Worm (Caenorhabditis elegans) whole organism, young adult: Measurements from ENCODE around the gene srx-26.

Experiments
- B0035.1 ChIP-seq: sonication (generic microtip); optimal IDR thresholded peaks from 2 replicates; lab custom pipeline; 2016; ENCODE audit warnings: missing genetic modification characterization, mild to moderate bottlenecking, missing compliant biosample characterization, missing genotype, missing genetic modification reagents
- C17E4.6 ChIP-seq: fragments of 200-800 bp; sonication (Bioruptor generic); IDR thresholded peaks from 2 replicates; pipeline ENCODE4 v1.3.6; 2022; ENCODE audit warnings: missing genetic modification reagents, missing genetic modification characterization, missing compliant biosample characterization
- F55B11.4 ChIP-seq: sonication (generic microtip); optimal IDR thresholded peaks from 2 replicates; lab custom pipeline; 2016; ENCODE audit warnings: missing compliant biosample characterization, missing genetic modification characterization, borderline replicate concordance; ENCODE audit not compliant: insufficient read depth
- F57A8.1 ChIP-seq: fragments of 200-800 bp; sonication (Bioruptor generic); optimal IDR thresholded peaks from 2 replicates; lab custom pipeline; 2018; ENCODE audit warnings: mild to moderate bottlenecking, missing genetic modification characterization, moderate library complexity, missing compliant biosample characterization
- T07F8.4 ChIP-seq: sonication (generic microtip); optimal IDR thresholded peaks from 2 replicates; lab custom pipeline; 2016; ENCODE audit warnings: mild to moderate bottlenecking, missing genetic modification characterization, moderate library complexity, missing compliant biosample characterization
- T26A5.8 ChIP-seq: sonication (generic microtip); optimal IDR thresholded peaks from 2 replicates; lab custom pipeline; 2016; ENCODE audit warnings: missing genetic modification characterization, missing compliant biosample characterization
- Y53F4B.3 ChIP-seq: fragments of 200-800 bp; sonication (Bioruptor generic); IDR thresholded peaks from 2 replicates; pipeline ENCODE4 v1.3.6; 2022; ENCODE audit warnings: missing genetic modification reagents, missing genetic modification characterization, missing compliant biosample characterization
- Y53G8AR.9 ChIP-seq: fragments of 200-800 bp; sonication (Bioruptor generic); conservative IDR thresholded peaks from 2 replicates; pipeline ENCODE4 v1.3.6; 2022; ENCODE audit warnings: missing genetic modification reagents, missing genetic modification characterization, missing compliant biosample characterization
- ama-1 ChIP-seq, 3 experiments: fragments of 150-350 bp in 1 of 3; sonication (generic microtip) in 2 of 3; optimal IDR thresholded peaks; 2 replicates each; lab custom pipeline; 2014 to 2018; ENCODE audit warnings: missing biosample characterization in 2 of 3, missing genetic modification characterization in 2 of 3, missing genetic modification reagents in 2 of 3
- aptf-3 ChIP-seq: fragments of 200-800 bp; sonication (Bioruptor generic); IDR thresholded peaks from 2 replicates; pipeline ENCODE4 v1.3.6; 2022; ENCODE audit warnings: missing genetic modification characterization, missing compliant biosample characterization
- ceh-91 ChIP-seq: fragments of 200-800 bp; sonication (Bioruptor generic); IDR thresholded peaks from 2 replicates; pipeline ENCODE4 v1.3.6; 2022; ENCODE audit warnings: missing genetic modification reagents, missing genetic modification characterization, missing compliant biosample characterization
- chd-7 ChIP-seq: sonication (generic microtip); optimal IDR thresholded peaks from 2 replicates; lab custom pipeline; 2016; ENCODE audit warnings: mild to moderate bottlenecking, missing genetic modification characterization, moderate library complexity, missing compliant biosample characterization
- die-1 ChIP-seq: sonication (generic microtip); optimal IDR thresholded peaks from 2 replicates; lab custom pipeline; 2016; ENCODE audit warnings: missing genotype, mild to moderate bottlenecking, missing genetic modification characterization, missing compliant biosample characterization
- dpl-1 ChIP-seq: fragments of 150-350 bp; optimal IDR thresholded peaks from 2 replicates; lab custom pipeline; 2014; ENCODE audit warnings: missing biosample characterization, missing genetic modification reagents, missing genetic modification characterization
- egrh-3 ChIP-seq: fragments of 200-800 bp; sonication (Bioruptor generic); IDR thresholded peaks from 2 replicates; pipeline ENCODE4 v1.3.6; 2022; ENCODE audit warnings: missing genetic modification reagents, missing genetic modification characterization, missing compliant biosample characterization
- ets-4 ChIP-seq: fragments of 200-800 bp; sonication (Bioruptor generic); optimal IDR thresholded peaks from 2 replicates; lab custom pipeline; 2018; ENCODE audit warnings: mild to moderate bottlenecking, missing genetic modification characterization, missing compliant biosample characterization
- hlh-26 ChIP-seq: fragments of 200-800 bp; sonication (Bioruptor generic); conservative IDR thresholded peaks from 2 replicates; pipeline ENCODE4 v1.3.6; 2022; ENCODE audit warnings: missing genetic modification reagents, missing genetic modification characterization, missing compliant biosample characterization
- let-607 ChIP-seq, 2 experiments: fragments of 200-800 bp in 1 of 2; sonication (Bioruptor generic) in 1 of 2; sonication (generic microtip) in 1 of 2; optimal IDR thresholded peaks; 2 replicates each; lab custom pipeline; 2016 to 2018; ENCODE audit warnings: mild to moderate bottlenecking in 2 of 2, missing compliant biosample characterization in 2 of 2, missing genetic modification characterization in 2 of 2, moderate library complexity in 2 of 2, missing genotype in 1 of 2
- lin-26 ChIP-seq: fragments of 200-800 bp; sonication (Bioruptor generic); IDR thresholded peaks from 2 replicates; pipeline ENCODE4 v1.3.6; 2022; ENCODE audit warnings: missing genetic modification reagents, missing genetic modification characterization, missing compliant biosample characterization
- lin-35 ChIP-seq, 3 experiments: fragments of 150-350 bp in 2 of 3; sonication (generic microtip) in 1 of 3; optimal IDR thresholded peaks; 2 replicates each; lab custom pipeline; 2014 to 2018; ENCODE audit warnings: missing biosample characterization in 3 of 3, missing genetic modification characterization in 3 of 3, missing genetic modification reagents in 3 of 3
- madf-10 ChIP-seq: sonication (generic microtip); optimal IDR thresholded peaks from 2 replicates; lab custom pipeline; 2016; ENCODE audit warnings: mild to moderate bottlenecking, missing genetic modification characterization, missing compliant biosample characterization
- madf-8 ChIP-seq: fragments of 200-800 bp; sonication (Bioruptor generic); conservative IDR thresholded peaks from 2 replicates; pipeline ENCODE4 v1.3.6; 2022; ENCODE audit warnings: missing genetic modification reagents, missing genetic modification characterization, missing compliant biosample characterization
- nfya-1 ChIP-seq: sonication (generic microtip); optimal IDR thresholded peaks from 2 replicates; lab custom pipeline; 2017; ENCODE audit warnings: antibody characterized with exemption, missing compliant biosample characterization, missing genetic modification characterization, borderline replicate concordance; ENCODE audit not compliant: insufficient read depth
- nfyb-1 ChIP-seq: fragments of 200-800 bp; sonication (Bioruptor generic); IDR thresholded peaks from 2 replicates; pipeline ENCODE4 v1.3.6; 2022; ENCODE audit warnings: missing genetic modification reagents, missing genetic modification characterization, missing compliant biosample characterization
- nhr-179 ChIP-seq: sonication (generic microtip); optimal IDR thresholded peaks from 2 replicates; lab custom pipeline; 2016; ENCODE audit warnings: mild to moderate bottlenecking, missing genetic modification characterization, missing compliant biosample characterization
- nhr-27 ChIP-seq: fragments of 200-800 bp; sonication (Bioruptor generic); optimal IDR thresholded peaks from 2 replicates; lab custom pipeline; 2018; ENCODE audit warnings: mild to moderate bottlenecking, missing genetic modification characterization, moderate library complexity, missing compliant biosample characterization
- nhr-80 ChIP-seq: sonication (generic microtip); optimal IDR thresholded peaks from 2 replicates; lab custom pipeline; 2016; ENCODE audit warnings: missing genetic modification characterization, missing compliant biosample characterization
- rpc-1 ChIP-seq, 2 experiments: fragments of 150-350 bp in 1 of 2; sonication (generic microtip) in 1 of 2; optimal IDR thresholded peaks; 2 replicates each; lab custom pipeline; 2014 to 2018; ENCODE audit warnings: missing biosample characterization in 1 of 2, missing genetic modification characterization in 1 of 2, missing genetic modification reagents in 1 of 2, missing genotype in 1 of 2
- sdz-38 ChIP-seq: sonication (generic microtip); optimal IDR thresholded peaks from 2 replicates; lab custom pipeline; 2016; ENCODE audit warnings: missing genotype, missing genetic modification characterization, missing compliant biosample characterization
- snpc-1.1 ChIP-seq: sonication (generic microtip); optimal IDR thresholded peaks from 2 replicates; lab custom pipeline; 2017; ENCODE audit warnings: missing genetic modification characterization, mild to moderate bottlenecking, missing compliant biosample characterization, antibody characterized with exemption, moderate library complexity, missing genotype, missing genetic modification reagents; ENCODE audit not compliant: insufficient read depth
- snpc-3.4 ChIP-seq: sonication (generic microtip); optimal IDR thresholded peaks from 2 replicates; lab custom pipeline; 2017; ENCODE audit warnings: missing genetic modification characterization, mild to moderate bottlenecking, missing compliant biosample characterization, antibody characterized with exemption, moderate library complexity, missing genotype, missing genetic modification reagents
- tbx-9 ChIP-seq: sonication (generic microtip); optimal IDR thresholded peaks from 2 replicates; lab custom pipeline; 2016; ENCODE audit warnings: borderline replicate concordance, missing genetic modification characterization, inconsistent platforms, missing compliant biosample characterization
- unc-62 ChIP-seq: fragments of 150-350 bp; optimal IDR thresholded peaks from 2 replicates; lab custom pipeline; 2014; ENCODE audit warnings: missing biosample characterization, missing genetic modification reagents, missing genetic modification characterization
- zim-3 ChIP-seq: sonication (generic microtip); optimal IDR thresholded peaks from 2 replicates; lab custom pipeline; 2017; ENCODE audit warnings: mild to moderate bottlenecking, missing genetic modification characterization, moderate library complexity, missing compliant biosample characterization
- ztf-22 ChIP-seq: fragments of 200-800 bp; sonication (Bioruptor generic); optimal IDR thresholded peaks from 2 replicates; lab custom pipeline; 2018; ENCODE audit warnings: mild to moderate bottlenecking, missing genetic modification characterization, moderate library complexity, missing compliant biosample characterization

srx-26 gene

DNA sequence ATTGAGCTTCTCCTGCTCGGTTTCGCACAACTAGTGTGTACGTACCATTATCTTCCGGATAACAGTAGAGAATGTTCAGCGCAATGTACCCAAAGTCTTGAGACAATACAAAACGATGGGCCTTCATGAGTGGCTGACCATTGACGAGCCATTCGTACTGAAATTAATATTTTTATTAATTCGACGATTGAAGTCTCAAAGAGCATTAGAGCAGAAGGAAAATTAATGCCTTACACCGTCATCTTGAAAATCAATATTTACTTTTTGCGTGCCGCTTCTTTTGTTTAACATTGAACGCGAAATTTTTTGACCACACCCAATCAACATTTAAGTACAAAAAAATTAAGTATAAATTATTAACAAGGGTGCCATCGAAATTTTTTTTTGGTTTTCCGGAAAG lies 40.1 kb upstream of the srx-26 start:
- no peak for TF ChIP-seq nfya-1 (tag; lab: Kevin White, UChicago)
- no peak for TF ChIP-seq ztf-22
- TF ChIP-seq F57A8.1 (GFP tag; lab: Kevin White, UChicago): no peak
- TF ChIP-seq nhr-27: no peak
- no peak for TF ChIP-seq Y53G8AR.9
- TF ChIP-seq dpl-1 (GFP tag; lab: Kevin White, UChicago): no peak
- TF ChIP-seq ama-1 (optimal IDR thresholded peaks at IDR 0.05; lab: Kevin White, UChicago): no peak
- TF ChIP-seq ama-1 (GFP tag; optimal IDR thresholded peaks at IDR 0.05; lab: Kevin White, UChicago): no peak
- TF ChIP-seq ets-4 (GFP tag; lab: Kevin White, UChicago): no peak

- TF ChIP-seq die-1 (tag; lab: Kevin White, UChicago) (no peak), let-607 (tag; optimal IDR thresholded peaks at IDR 0.05; lab: Kevin White, UChicago) (no peak), rpc-1 (optimal IDR thresholded peaks at IDR 0.05; lab: Kevin White, UChicago) (no peak), rpc-1 (tag; optimal IDR thresholded peaks at IDR 0.05; lab: Kevin White, UChicago) (no peak), snpc-1.1 (tag; lab: Kevin White, UChicago) (no peak), F55B11.4 (tag; lab: Kevin White, UChicago) (no peak), nhr-179 (tag; lab: Kevin White, UChicago) (no peak), T26A5.8 (no peak), T07F8.4 (tag; lab: Kevin White, UChicago) (no peak), Y53F4B.3 (GFP tag; lab: Robert Waterston, UW) (no peak), madf-8 (GFP tag; lab: Robert Waterston, UW) (no peak), sdz-38 (no peak), tbx-9 (tag; lab: Kevin White, UChicago) (no peak), hlh-26 (GFP tag; lab: Robert Waterston, UW) (no peak), unc-62 (GFP tag; lab: Kevin White, UChicago) (no peak), madf-10 (tag; lab: Kevin White, UChicago) (no peak)
- TF ChIP-seq, all 124 proteins: peak for 0
Measured at ce11 chrV:2780786-2781185, 27.9 kb upstream of the srx-26 start, which contains the start of gene R05D8.11. Gene R05D8.11 (minus strand): TSS chrV:2780886.

DNA sequence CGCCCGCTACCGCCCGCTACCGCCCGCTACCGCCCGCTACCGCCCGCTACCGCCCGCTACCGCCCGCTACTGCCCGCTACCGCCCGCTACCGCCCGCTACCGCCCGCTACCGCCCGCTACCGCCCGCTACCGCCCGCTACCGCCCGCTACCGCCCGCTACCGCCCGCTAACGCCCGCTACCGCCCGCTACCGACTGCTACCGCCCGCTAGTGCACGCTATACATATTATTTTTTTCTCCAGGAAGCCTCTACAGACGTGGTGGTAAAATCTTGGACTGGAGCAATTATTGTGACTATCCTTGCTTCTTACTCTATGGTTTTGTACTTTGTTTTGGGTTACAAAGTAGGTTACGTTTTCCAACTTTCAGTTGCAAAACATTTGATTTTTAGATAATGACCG lies 25.6 kb upstream of the srx-26 start:
- peak; percentile 84 for TF ChIP-seq egrh-3 (GFP tag; lab: Robert Waterston, UW)

- peak; percentile 91 for TF ChIP-seq egrh-3 (GFP tag; lab: Robert Waterston, UW)
Measured at ce11 chrV:2777395-2777794, 24.5 kb upstream of the srx-26 start.

ce11 chrV:2774042-2774441 lies 21.1 kb upstream of the srx-26 start, which contains the start of gene srj-18:
Gene srj-18 (plus strand): TSS chrV:2774342.
- no peak for TF ChIP-seq C17E4.6
- TF ChIP-seq ceh-91 (GFP tag; lab: Robert Waterston, UW): no peak
- no peak for TF ChIP-seq nhr-80 (tag; lab: Kevin White, UChicago)
- no peak for TF ChIP-seq lin-35 (GFP tag; optimal IDR thresholded peaks at IDR 0.05; lab: Kevin White, UChicago)
- no peak for TF ChIP-seq B0035.1 (tag; lab: Kevin White, UChicago)
- TF ChIP-seq zim-3 (tag; lab: Kevin White, UChicago): no peak
- no peak for TF ChIP-seq nhr-27
- no peak for TF ChIP-seq chd-7
- no peak for TF ChIP-seq madf-8 (GFP tag; lab: Robert Waterston, UW)
- TF ChIP-seq lin-26 (GFP tag; lab: Robert Waterston, UW): no peak
- no peak for TF ChIP-seq snpc-3.4
- TF ChIP-seq nfyb-1 (GFP tag; lab: Robert Waterston, UW): no peak
- no peak for TF ChIP-seq aptf-3
